Worm (Caenorhabditis elegans) whole organism, L3 larva: ENCODE data around the gene smcr-8.

Experiments used
- R02D3.7 ChIP-seq: fragments of 150-350 bp; optimal IDR thresholded peaks from 2 replicates; lab custom pipeline; 2014; ENCODE audit warnings: missing biosample characterization, missing genetic modification characterization
- ZK546.5 ChIP-seq: sonication (generic microtip); optimal IDR thresholded peaks from 2 replicates; lab custom pipeline; 2017; ENCODE audit warnings: missing biosample characterization, missing genetic modification characterization
- aly-2 ChIP-seq: fragments of 150-350 bp; optimal IDR thresholded peaks from 2 replicates; lab custom pipeline; 2014; ENCODE audit warnings: missing biosample characterization, missing genetic modification characterization
- ama-1 ChIP-seq: fragments of 150-350 bp; optimal IDR thresholded peaks from 2 replicates; lab custom pipeline; 2018
- ceh-16 ChIP-seq: sonication (generic microtip); optimal IDR thresholded peaks from 2 replicates; lab custom pipeline; 2017; ENCODE audit warnings: missing biosample characterization, missing genetic modification characterization
- ceh-28 ChIP-seq: fragments of 150-350 bp; optimal IDR thresholded peaks from 2 replicates; lab custom pipeline; 2014; ENCODE audit warnings: missing biosample characterization, missing genetic modification reagents, missing genetic modification characterization
- ceh-82 ChIP-seq: fragments of 150-350 bp; optimal IDR thresholded peaks from 2 replicates; lab custom pipeline; 2014; ENCODE audit warnings: missing biosample characterization, missing genetic modification characterization
- ceh-9 ChIP-seq: sonication (generic microtip); optimal IDR thresholded peaks from 2 replicates; lab custom pipeline; 2018; ENCODE audit warnings: missing biosample characterization, missing genetic modification characterization
- daf-12 ChIP-seq: fragments of 150-350 bp; optimal IDR thresholded peaks from 2 replicates; lab custom pipeline; 2014; ENCODE audit warnings: missing biosample characterization, missing genetic modification reagents, missing genetic modification characterization
- egl-27 ChIP-seq: sonication (generic microtip); optimal IDR thresholded peaks from 4 replicates; lab custom pipeline; 2017; ENCODE audit warnings: missing biosample characterization, missing genetic modification reagents, missing genetic modification characterization
- egl-5 ChIP-seq: fragments of 150-350 bp; optimal IDR thresholded peaks from 2 replicates; lab custom pipeline; 2017; ENCODE audit warnings: missing biosample characterization, missing genetic modification reagents, missing genetic modification characterization, inconsistent platforms
- elt-1 ChIP-seq: fragments of 150-350 bp; optimal IDR thresholded peaks from 2 replicates; lab custom pipeline; 2014; ENCODE audit warnings: missing biosample characterization, missing genetic modification characterization
- elt-2 ChIP-seq: sonication (generic microtip); optimal IDR thresholded peaks from 2 replicates; lab custom pipeline; 2016; ENCODE audit warnings: missing genetic modification reagents, mild to moderate bottlenecking, missing genetic modification characterization, missing compliant biosample characterization
- elt-3 ChIP-seq, 3 experiments: fragments of 150-350 bp in 1 of 3; sonication (generic microtip) in 2 of 3; optimal IDR thresholded peaks; 2 replicates in 2 of 3; 4 replicates in 1 of 3; lab custom pipeline; 2014 to 2017; ENCODE audit warnings: missing biosample characterization in 3 of 3, missing genetic modification characterization in 3 of 3
- fkh-10 ChIP-seq: sonication (generic microtip); optimal IDR thresholded peaks from 2 replicates; lab custom pipeline; 2017; ENCODE audit warnings: missing biosample characterization, missing genetic modification reagents, missing genetic modification characterization
- fkh-2 ChIP-seq: fragments of 150-350 bp; optimal IDR thresholded peaks from 2 replicates; lab custom pipeline; 2014; ENCODE audit warnings: missing biosample characterization, missing genetic modification reagents, missing genetic modification characterization
- hmg-11 ChIP-seq: sonication (generic microtip); optimal IDR thresholded peaks from 2 replicates; lab custom pipeline; 2016; ENCODE audit warnings: missing genetic modification characterization, missing compliant biosample characterization
- jun-1 ChIP-seq: fragments of 150-350 bp; optimal IDR thresholded peaks from 2 replicates; lab custom pipeline; 2014; ENCODE audit warnings: missing biosample characterization, missing genetic modification reagents, missing genetic modification characterization
- lin-39 ChIP-seq: fragments of 150-350 bp; optimal IDR thresholded peaks from 2 replicates; lab custom pipeline; 2018; ENCODE audit warnings: missing biosample characterization, missing genetic modification reagents, missing genetic modification characterization
- lsy-12 ChIP-seq: sonication (generic microtip); optimal IDR thresholded peaks from 2 replicates; lab custom pipeline; 2016; ENCODE audit warnings: mild to moderate bottlenecking, missing genetic modification characterization, missing compliant biosample characterization
- mdl-1 ChIP-seq: fragments of 150-350 bp; optimal IDR thresholded peaks from 2 replicates; lab custom pipeline; 2014; ENCODE audit warnings: missing biosample characterization, missing genetic modification characterization
- mml-1 ChIP-seq: fragments of 150-350 bp; sonication (generic microtip); optimal IDR thresholded peaks from 3 replicates; lab custom pipeline; 2014; ENCODE audit warnings: missing biosample characterization, missing genetic modification characterization
- nfya-1 ChIP-seq: sonication (generic microtip); optimal IDR thresholded peaks from 2 replicates; lab custom pipeline; 2017; ENCODE audit warnings: missing genetic modification characterization, mild to moderate bottlenecking, missing compliant biosample characterization, antibody characterized with exemption, moderate library complexity; ENCODE audit not compliant: insufficient read depth
- nhr-12 ChIP-seq: fragments of 150-350 bp; optimal IDR thresholded peaks from 2 replicates; lab custom pipeline; 2014; ENCODE audit warnings: missing biosample characterization, missing genetic modification characterization
- nhr-23 ChIP-seq: fragments of 150-350 bp; optimal IDR thresholded peaks from 2 replicates; lab custom pipeline; 2014; ENCODE audit warnings: missing biosample characterization, missing genetic modification reagents, missing genetic modification characterization
- nhr-237 ChIP-seq: fragments of 150-350 bp; optimal IDR thresholded peaks from 2 replicates; lab custom pipeline; 2014; ENCODE audit warnings: missing biosample characterization, missing genetic modification characterization
- nhr-25 ChIP-seq: sonication (generic microtip); optimal IDR thresholded peaks from 2 replicates; lab custom pipeline; 2017; ENCODE audit warnings: missing biosample characterization, missing genetic modification characterization
- nhr-28 ChIP-seq: fragments of 150-350 bp; optimal IDR thresholded peaks from 2 replicates; lab custom pipeline; 2014; ENCODE audit warnings: missing biosample characterization, missing genetic modification characterization
- nhr-43 ChIP-seq: sonication (generic microtip); optimal IDR thresholded peaks from 2 replicates; lab custom pipeline; 2016; ENCODE audit warnings: mild to moderate bottlenecking, missing genetic modification characterization, missing compliant biosample characterization; ENCODE audit not compliant: poor library complexity, severe bottlenecking
- nhr-67 ChIP-seq: fragments of 150-350 bp; optimal IDR thresholded peaks from 2 replicates; lab custom pipeline; 2014; ENCODE audit warnings: missing biosample characterization, missing genetic modification characterization
- nhr-76 ChIP-seq: fragments of 150-350 bp; sonication (generic microtip); optimal IDR thresholded peaks from 5 replicates; lab custom pipeline; 2014; ENCODE audit warnings: missing biosample characterization, missing genetic modification characterization
- pha-4 ChIP-seq: fragments of 150-350 bp; optimal IDR thresholded peaks from 2 replicates; lab custom pipeline; 2014; ENCODE audit warnings: missing biosample characterization, missing genetic modification reagents, missing genetic modification characterization
- sea-2 ChIP-seq: fragments of 150-350 bp; sonication (generic microtip); optimal IDR thresholded peaks from 4 replicates; lab custom pipeline; 2014; ENCODE audit warnings: missing biosample characterization, missing genetic modification reagents, missing genetic modification characterization
- skn-1 ChIP-seq: fragments of 150-350 bp; optimal IDR thresholded peaks from 2 replicates; lab custom pipeline; 2014; ENCODE audit warnings: missing biosample characterization, missing genetic modification characterization
- snpc-4 ChIP-seq: fragments of 150-350 bp; optimal IDR thresholded peaks from 2 replicates; lab custom pipeline; 2014; ENCODE audit warnings: missing biosample characterization, missing genetic modification characterization
- tbx-2 ChIP-seq: sonication (generic microtip); optimal IDR thresholded peaks from 2 replicates; lab custom pipeline; 2016; ENCODE audit warnings: mild to moderate bottlenecking, missing genetic modification characterization, missing compliant biosample characterization

smcr-8 gene

DNA sequence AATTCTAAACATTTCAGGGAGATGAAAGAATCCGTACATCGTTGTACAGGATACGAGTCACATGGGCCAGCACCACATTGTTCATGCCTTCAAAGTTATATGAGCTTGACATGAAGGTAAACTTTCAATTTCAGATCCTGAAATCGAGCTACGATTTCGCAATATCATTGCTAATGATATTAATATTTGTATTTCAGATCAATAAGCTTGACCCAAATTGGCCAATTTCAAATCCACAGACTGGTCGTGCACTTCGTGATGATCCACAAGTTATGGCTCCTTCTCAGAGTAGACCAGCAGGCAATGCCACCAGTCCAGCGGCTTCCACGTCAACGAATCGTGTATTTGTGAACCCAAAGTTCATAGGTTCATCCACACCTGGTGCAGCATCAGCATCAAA is 27.2 kb downstream of the smcr-8 start:
- no peak for TF ChIP-seq ceh-28 (tag; lab: Kevin White, UChicago)
- TF ChIP-seq ceh-82, result no peak
- TF ChIP-seq snpc-4 (tag; lab: Kevin White, UChicago), result no peak

DNA sequence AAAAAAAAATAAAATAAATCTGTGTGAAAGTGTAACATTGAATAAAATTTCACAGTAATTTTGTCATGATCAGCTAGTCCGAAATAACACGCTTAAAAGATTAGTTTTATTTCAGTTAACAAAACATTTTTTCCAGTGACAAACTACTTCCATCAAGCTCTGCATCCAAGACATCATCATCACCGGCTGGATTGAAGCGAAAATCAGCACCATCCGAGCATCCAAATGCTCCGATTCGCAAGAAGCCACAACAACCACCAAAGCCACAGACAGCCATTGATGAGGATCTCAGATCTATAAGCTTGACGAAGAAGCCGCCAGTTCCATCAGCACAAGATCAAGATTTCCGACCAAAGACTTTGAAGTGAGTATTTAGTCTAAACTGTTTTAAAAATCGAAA is 28.0 kb downstream of the smcr-8 start:
- no peak for TF ChIP-seq snpc-4 (tag; lab: Kevin White, UChicago)
- no peak for TF ChIP-seq nhr-12 (tag; lab: Kevin White, UChicago)
- TF ChIP-seq pha-4, result no peak
- no peak for TF ChIP-seq mml-1
- no peak for TF ChIP-seq fkh-2 (tag; lab: Kevin White, UChicago)
- no peak for TF ChIP-seq daf-12 (tag; lab: Kevin White, UChicago)
- TF ChIP-seq, all 47 proteins: peak for 0

DNA sequence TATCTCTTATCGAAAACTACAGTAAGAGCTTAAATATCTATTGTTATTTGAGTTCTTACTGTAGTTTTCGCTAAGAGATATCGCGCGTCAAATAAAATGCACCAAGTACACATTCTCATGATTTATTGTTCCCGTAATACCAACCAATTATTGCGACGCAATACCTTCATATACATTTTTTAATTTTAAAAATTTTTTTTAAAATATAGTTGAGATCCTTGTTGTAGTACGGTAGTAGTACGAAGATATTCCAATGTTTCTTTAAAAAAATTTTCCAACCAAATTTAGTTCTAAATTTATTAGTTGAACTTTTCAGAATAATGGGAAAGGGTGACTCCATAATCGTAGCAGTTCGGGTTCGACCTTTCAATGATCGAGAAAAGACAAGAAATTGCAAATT is 31.5 kb downstream of the smcr-8 start, which contains the start of gene klp-6:
klp-6 (plus strand) TSS at position 301 of the 400 bp plus-strand sequence.
- no peak for TF ChIP-seq elt-3 (tag; optimal IDR thresholded peaks at IDR 0.05; lab: Kevin White, UChicago)
- TF ChIP-seq sea-2 (GFP tag; lab: Kevin White, UChicago), result no peak
- TF ChIP-seq ceh-16 (tag; lab: Kevin White, UChicago), result no peak
- no peak for TF ChIP-seq ZK546.5 (tag; lab: Kevin White, UChicago)

DNA sequence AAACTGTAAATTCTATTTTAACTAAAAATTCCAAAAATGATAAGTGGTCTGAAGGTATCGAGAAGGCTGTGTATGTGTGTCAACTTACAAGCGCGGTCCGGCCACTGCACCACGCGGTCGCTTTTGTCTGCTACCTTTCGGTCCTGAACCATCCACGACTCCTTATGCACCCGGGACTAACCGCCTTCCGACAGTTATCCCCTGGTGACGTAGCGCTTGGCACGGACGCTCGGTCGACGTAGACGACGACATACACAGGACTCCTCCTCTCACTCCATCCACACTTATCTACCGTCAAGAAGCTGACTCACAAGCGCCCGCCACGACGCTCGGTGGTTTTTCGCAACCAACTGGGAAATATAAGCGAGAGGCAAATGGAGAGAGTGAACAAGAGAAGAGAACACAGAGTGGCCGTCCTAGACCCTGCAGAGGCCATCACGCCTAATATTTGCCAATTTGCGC is 32.2 kb downstream of the smcr-8 start:
- peak; percentile 59 for TF ChIP-seq lin-39
- TF ChIP-seq nhr-43, result peak; percentile 58
- TF ChIP-seq nhr-23, result peak; percentile 67
- peak; percentile 67 for TF ChIP-seq nhr-25
- peak; percentile 94 for TF ChIP-seq hmg-11 (tag; lab: Kevin White, UChicago)
- peak; percentile 65 for TF ChIP-seq skn-1 (tag; lab: Kevin White, UChicago)
- TF ChIP-seq tbx-2 (tag; lab: Kevin White, UChicago), result peak; percentile 65
- TF ChIP-seq R02D3.7, result peak; percentile 10
- TF ChIP-seq jun-1 (tag; lab: Kevin White, UChicago), result peak; percentile 69
- peak; percentile 73 for TF ChIP-seq lsy-12 (tag; lab: Kevin White, UChicago)
- TF ChIP-seq elt-1, result peak; percentile 11
- TF ChIP-seq pha-4, result peak; percentile 76
- peak; percentile 67 for TF ChIP-seq nfya-1
- TF ChIP-seq aly-2 (tag; lab: Kevin White, UChicago), result peak; percentile 32
- peak; percentile 62 for TF ChIP-seq elt-2

DNA sequence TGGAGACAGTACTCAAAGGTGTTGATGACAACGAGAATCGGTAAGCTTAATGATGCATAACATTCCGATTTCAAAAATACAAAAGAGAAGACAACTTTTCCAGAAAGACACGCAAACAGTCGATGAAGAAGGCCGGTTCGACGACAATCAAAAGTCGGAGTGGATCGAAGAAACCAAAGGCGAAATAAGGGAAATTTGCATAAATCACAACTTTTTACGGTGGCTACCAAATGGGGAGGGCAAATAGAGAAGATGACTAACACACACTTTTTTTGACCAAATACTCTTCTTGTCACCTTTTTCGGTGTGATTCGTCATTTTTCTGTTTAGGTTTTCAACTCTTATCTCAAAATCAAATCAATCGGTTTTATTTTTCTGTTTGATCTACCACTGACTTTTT is 37.0 kb downstream of the smcr-8 start, which contains the start of gene C45G9.6:
C45G9.6 (plus strand) TSS at position 301 of the 400 bp plus-strand sequence.
- TF ChIP-seq nhr-67 (tag; lab: Kevin White, UChicago) (no peak), ama-1 (lab: Kevin White, UChicago) (no peak), mml-1 (no peak), egl-5 (peak; percentile 4), egl-27 (tag; lab: Kevin White, UChicago) (no peak)

DNA sequence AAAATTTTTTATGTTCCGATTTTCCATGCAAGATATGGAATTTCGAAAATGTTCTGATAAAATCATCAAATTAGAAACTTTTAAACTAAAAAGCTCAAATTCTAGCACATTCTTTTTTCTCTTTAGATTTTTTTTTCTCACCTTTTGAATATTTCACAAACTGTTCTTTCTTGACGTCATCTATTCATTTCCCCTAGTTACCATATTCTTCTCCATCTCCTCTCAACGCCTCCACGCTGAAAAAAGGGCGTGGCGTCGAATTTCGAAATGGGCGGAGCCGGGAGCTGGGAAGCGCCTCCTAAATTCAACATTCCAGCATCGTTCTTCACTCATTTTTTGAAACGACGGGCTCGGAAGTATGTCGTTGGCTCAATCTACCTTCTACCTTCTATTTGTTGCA is 42.9 kb downstream of the smcr-8 start, which contains the start of gene nlp-43:
nlp-43 (plus strand) TSS at position 301 of the 400 bp plus-strand sequence.
- no peak for TF ChIP-seq snpc-4 (tag; lab: Kevin White, UChicago)

DNA sequence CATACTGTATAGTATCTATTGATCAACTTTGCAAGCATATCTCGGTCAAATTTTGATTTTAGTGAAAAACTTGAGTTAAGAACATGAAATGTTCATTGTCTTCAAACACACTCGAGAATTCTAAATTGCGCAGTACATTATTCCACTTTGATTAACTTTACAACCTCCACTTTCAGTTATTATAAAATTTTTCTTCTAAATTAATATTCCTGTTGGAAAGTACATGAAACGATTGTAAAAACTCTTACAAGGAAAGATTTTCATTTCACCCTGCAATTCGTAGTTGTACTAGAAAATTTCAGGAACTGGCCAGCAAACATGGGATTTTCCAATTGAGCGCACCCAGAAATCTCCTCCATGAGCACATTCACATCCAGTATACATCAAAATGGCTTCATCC is 45.5 kb downstream of the smcr-8 start, which contains the start of gene C45G9.14:
C45G9.14 (plus strand) TSS at position 301 of the 400 bp plus-strand sequence.
- TF ChIP-seq nhr-237 (tag; lab: Kevin White, UChicago) (no peak), sea-2 (GFP tag; lab: Kevin White, UChicago) (no peak), aly-2 (tag; lab: Kevin White, UChicago) (no peak), nhr-12 (tag; lab: Kevin White, UChicago) (no peak), nhr-28 (tag; lab: Kevin White, UChicago) (no peak), ceh-9 (tag; lab: Kevin White, UChicago) (no peak), jun-1 (tag; lab: Kevin White, UChicago) (no peak), mml-1 (no peak), daf-12 (tag; lab: Kevin White, UChicago) (no peak), ceh-28 (tag; lab: Kevin White, UChicago) (no peak), fkh-10 (GFP tag; lab: Kevin White, UChicago) (no peak), mdl-1 (tag; lab: Kevin White, UChicago) (no peak), nhr-76 (tag; lab: Kevin White, UChicago) (no peak), nfya-1 (no peak), R02D3.7 (no peak), hmg-11 (tag; lab: Kevin White, UChicago) (no peak), nhr-23 (no peak), snpc-4 (tag; lab: Kevin White, UChicago) (no peak), nhr-67 (tag; lab: Kevin White, UChicago) (no peak)
